Worm (Caenorhabditis elegans) whole organism, early embryonic: ENCODE measurements around the gene ZK867.2.
A peak's percentile ranks its signal among the peaks of the same experiment; 100 is the strongest.

Experiments
- B0310.2 ChIP-seq: sonication (generic microtip); optimal IDR thresholded peaks from 2 replicates; lab custom pipeline; 2016; ENCODE audit warnings: mild to moderate bottlenecking, missing genetic modification characterization, missing compliant biosample characterization
- F13C5.2 ChIP-seq: sonication (generic microtip); optimal IDR thresholded peaks from 2 replicates; lab custom pipeline; 2017; ENCODE audit warnings: mild to moderate bottlenecking, missing genetic modification characterization, inconsistent platforms, missing compliant biosample characterization
- aly-1 ChIP-seq: sonication (generic microtip); optimal IDR thresholded peaks from 2 replicates; lab custom pipeline; 2016; ENCODE audit warnings: missing genetic modification characterization, missing compliant biosample characterization
- ama-1 ChIP-seq: fragments of 150-350 bp; optimal IDR thresholded peaks from 2 replicates; lab custom pipeline; 2014
- ceh-13 ChIP-seq: fragments of 200-800 bp; sonication (Bioruptor generic); optimal IDR thresholded peaks from 2 replicates; lab custom pipeline; 2018; ENCODE audit warnings: mild to moderate bottlenecking, missing genetic modification characterization, missing compliant biosample characterization
- ceh-36 ChIP-seq: sonication (generic microtip); optimal IDR thresholded peaks from 2 replicates; lab custom pipeline; 2016; ENCODE audit warnings: missing genetic modification characterization, inconsistent platforms, missing compliant biosample characterization
- ets-7 ChIP-seq: sonication (generic microtip); optimal IDR thresholded peaks from 2 replicates; lab custom pipeline; 2016; ENCODE audit warnings: missing genotype, missing genetic modification characterization, missing compliant biosample characterization
- flt-1 ChIP-seq: fragments of 200-800 bp; sonication (Bioruptor generic); IDR thresholded peaks from 2 replicates; pipeline ENCODE4 v1.3.6; 2022; ENCODE audit warnings: missing genetic modification characterization, missing compliant biosample characterization
- hmbx-1 ChIP-seq: sonication (generic microtip); optimal IDR thresholded peaks from 2 replicates; lab custom pipeline; 2016; ENCODE audit warnings: mild to moderate bottlenecking, missing genetic modification characterization, missing compliant biosample characterization
- hmg-4 ChIP-seq: fragments of 200-800 bp; sonication (Bioruptor generic); optimal IDR thresholded peaks from 2 replicates; lab custom pipeline; 2018; ENCODE audit warnings: mild to moderate bottlenecking, missing genetic modification characterization, missing compliant biosample characterization
- hnd-1 ChIP-seq: sonication (generic microtip); optimal IDR thresholded peaks from 2 replicates; lab custom pipeline; 2016; ENCODE audit warnings: missing genetic modification characterization, missing compliant biosample characterization
- pes-1 ChIP-seq: fragments of 200-800 bp; sonication (Bioruptor generic); IDR thresholded peaks from 2 replicates; pipeline ENCODE4 v1.3.6; 2022; ENCODE audit warnings: missing genetic modification reagents, missing genetic modification characterization, missing compliant biosample characterization
- scrt-1 ChIP-seq: fragments of 200-800 bp; sonication (Bioruptor generic); IDR thresholded peaks from 2 replicates; pipeline ENCODE4 v1.3.6; 2022; ENCODE audit warnings: missing genetic modification characterization, missing compliant biosample characterization
- sea-1 ChIP-seq: fragments of 200-800 bp; sonication (Bioruptor generic); conservative IDR thresholded peaks from 2 replicates; pipeline ENCODE4 v1.3.6; 2022; ENCODE audit warnings: missing genetic modification characterization, missing compliant biosample characterization
- tbx-11 ChIP-seq: fragments of 200-800 bp; sonication (Bioruptor generic); IDR thresholded peaks from 2 replicates; pipeline ENCODE4 v1.3.6; 2022; ENCODE audit warnings: missing genetic modification characterization, missing compliant biosample characterization
- tbx-37 ChIP-seq: fragments of 200-800 bp; sonication (Bioruptor generic); conservative IDR thresholded peaks from 2 replicates; pipeline ENCODE4 v1.3.6; 2022; ENCODE audit warnings: missing genetic modification reagents, missing genetic modification characterization, missing compliant biosample characterization
- tra-4 ChIP-seq: sonication (generic microtip); optimal IDR thresholded peaks from 2 replicates; lab custom pipeline; 2017; ENCODE audit warnings: missing genetic modification characterization, missing compliant biosample characterization

Gene ZK867.2

ce11 chrX:7224510-7224909, 18.0 kb downstream of the ZK867.2 start:
- TF ChIP-seq ceh-36 (tag; lab: Kevin White, UChicago) (no peak), pes-1 (GFP tag; lab: Robert Waterston, UW) (peak; percentile 29; the same call in 1 of the 2 replicates)

ce11 chrX:7225028-7225427, 18.5 kb downstream of the ZK867.2 start:
- TF ChIP-seq ceh-36 (tag; lab: Kevin White, UChicago), result no peak
- no peak for TF ChIP-seq ets-7 (tag; lab: Kevin White, UChicago)
- TF ChIP-seq scrt-1, result no peak

- TF ChIP-seq ceh-13 (GFP tag; lab: Kevin White, UChicago), result no peak
- no peak for TF ChIP-seq hnd-1 (tag; lab: Kevin White, UChicago)
- no peak for TF ChIP-seq ama-1 (lab: Kevin White, UChicago)
- TF ChIP-seq ets-7 (tag; lab: Kevin White, UChicago), result no peak
- no peak for TF ChIP-seq scrt-1
- no peak for TF ChIP-seq pes-1 (GFP tag; lab: Robert Waterston, UW)
- TF ChIP-seq tbx-11, result no peak
- no peak for TF ChIP-seq sea-1 (GFP tag; lab: Robert Waterston, UW)
- TF ChIP-seq tra-4 (tag; lab: Kevin White, UChicago), result no peak
- TF ChIP-seq flt-1 (GFP tag; lab: Robert Waterston, UW), result no peak
- TF ChIP-seq aly-1, result no peak
- no peak for TF ChIP-seq ceh-36 (tag; lab: Kevin White, UChicago)
- TF ChIP-seq hmbx-1 (tag; lab: Kevin White, UChicago), result no peak
- no peak for TF ChIP-seq tbx-37
- TF ChIP-seq hmg-4 (GFP tag; lab: Kevin White, UChicago), result no peak
Observed at ce11 chrX:7229357-7229756, 22.8 kb downstream of the ZK867.2 start.

- TF ChIP-seq tbx-11 (no peak), pes-1 (GFP tag; lab: Robert Waterston, UW) (no peak), ceh-13 (GFP tag; lab: Kevin White, UChicago) (no peak), hmg-4 (GFP tag; lab: Kevin White, UChicago) (no peak), sea-1 (GFP tag; lab: Robert Waterston, UW) (no peak), hnd-1 (tag; lab: Kevin White, UChicago) (no peak), ama-1 (lab: Kevin White, UChicago) (no peak), ets-7 (tag; lab: Kevin White, UChicago) (no peak), aly-1 (no peak), tra-4 (tag; lab: Kevin White, UChicago) (no peak), B0310.2 (tag; lab: Kevin White, UChicago) (no peak), ceh-36 (tag; lab: Kevin White, UChicago) (no peak), F13C5.2 (tag; lab: Kevin White, UChicago) (no peak), hmbx-1 (tag; lab: Kevin White, UChicago) (no peak), scrt-1 (no peak)
Observed at ce11 chrX:7230321-7230720, 23.8 kb downstream of the ZK867.2 start.

ce11 chrX:7230877-7231276, 24.4 kb downstream of the ZK867.2 start:
- TF ChIP-seq ama-1 (lab: Kevin White, UChicago) (no peak), aly-1 (no peak), ceh-36 (tag; lab: Kevin White, UChicago) (no peak), tbx-37 (no peak), tra-4 (tag; lab: Kevin White, UChicago) (no peak), tbx-11 (no peak), B0310.2 (tag; lab: Kevin White, UChicago) (no peak)

- TF ChIP-seq sea-1 (GFP tag; lab: Robert Waterston, UW), result no peak
- TF ChIP-seq ceh-36 (tag; lab: Kevin White, UChicago), result peak; percentile 20
- TF ChIP-seq ets-7 (tag; lab: Kevin White, UChicago), result no peak
- no peak for TF ChIP-seq tbx-37
- TF ChIP-seq hmg-4 (GFP tag; lab: Kevin White, UChicago), result no peak
- TF ChIP-seq ceh-13 (GFP tag; lab: Kevin White, UChicago), result no peak
Observed at ce11 chrX:7232158-7232822, 25.8 kb downstream of the ZK867.2 start.

- TF ChIP-seq B0310.2 (tag; lab: Kevin White, UChicago), result no peak
- no peak for TF ChIP-seq ets-7 (tag; lab: Kevin White, UChicago)
- TF ChIP-seq scrt-1, result no peak
- TF ChIP-seq ceh-13 (GFP tag; lab: Kevin White, UChicago), result no peak
- no peak for TF ChIP-seq hmg-4 (GFP tag; lab: Kevin White, UChicago)
- TF ChIP-seq pes-1 (GFP tag; lab: Robert Waterston, UW), result no peak
Observed at ce11 chrX:7233127-7234073, 26.9 kb downstream of the ZK867.2 start.

- no peak for TF ChIP-seq sea-1 (GFP tag; lab: Robert Waterston, UW)
- no peak for TF ChIP-seq tbx-11
- no peak for TF ChIP-seq scrt-1
- TF ChIP-seq ceh-13 (GFP tag; lab: Kevin White, UChicago), result no peak
- TF ChIP-seq B0310.2 (tag; lab: Kevin White, UChicago), result no peak
- TF ChIP-seq hmbx-1 (tag; lab: Kevin White, UChicago), result no peak
- TF ChIP-seq ceh-36 (tag; lab: Kevin White, UChicago), result no peak
- no peak for TF ChIP-seq ama-1 (lab: Kevin White, UChicago)
Observed at ce11 chrX:7234074-7234453, 27.5 kb downstream of the ZK867.2 start.
